Worm (Caenorhabditis elegans) whole organism, L3 larva: ENCODE measurements around the gene swsn-3.

Experiments
- R02D3.7 ChIP-seq: fragments of 150-350 bp; optimal IDR thresholded peaks from 2 replicates; lab custom pipeline; 2014; ENCODE audit warnings: missing biosample characterization, missing genetic modification characterization
- ZK546.5 ChIP-seq: sonication (generic microtip); optimal IDR thresholded peaks from 2 replicates; lab custom pipeline; 2017; ENCODE audit warnings: missing biosample characterization, missing genetic modification characterization
- aly-2 ChIP-seq: fragments of 150-350 bp; optimal IDR thresholded peaks from 2 replicates; lab custom pipeline; 2014; ENCODE audit warnings: missing biosample characterization, missing genetic modification characterization
- ama-1 ChIP-seq: fragments of 150-350 bp; optimal IDR thresholded peaks from 2 replicates; lab custom pipeline; 2018
- ceh-16 ChIP-seq: sonication (generic microtip); optimal IDR thresholded peaks from 2 replicates; lab custom pipeline; 2017; ENCODE audit warnings: missing biosample characterization, missing genetic modification characterization
- ceh-28 ChIP-seq: fragments of 150-350 bp; optimal IDR thresholded peaks from 2 replicates; lab custom pipeline; 2014; ENCODE audit warnings: missing biosample characterization, missing genetic modification reagents, missing genetic modification characterization
- ceh-82 ChIP-seq: fragments of 150-350 bp; optimal IDR thresholded peaks from 2 replicates; lab custom pipeline; 2014; ENCODE audit warnings: missing biosample characterization, missing genetic modification characterization
- ceh-9 ChIP-seq: sonication (generic microtip); optimal IDR thresholded peaks from 2 replicates; lab custom pipeline; 2018; ENCODE audit warnings: missing biosample characterization, missing genetic modification characterization
- daf-12 ChIP-seq: fragments of 150-350 bp; optimal IDR thresholded peaks from 2 replicates; lab custom pipeline; 2014; ENCODE audit warnings: missing biosample characterization, missing genetic modification reagents, missing genetic modification characterization
- egl-27 ChIP-seq: sonication (generic microtip); optimal IDR thresholded peaks from 4 replicates; lab custom pipeline; 2017; ENCODE audit warnings: missing biosample characterization, missing genetic modification reagents, missing genetic modification characterization
- egl-5 ChIP-seq: fragments of 150-350 bp; optimal IDR thresholded peaks from 2 replicates; lab custom pipeline; 2017; ENCODE audit warnings: missing biosample characterization, missing genetic modification reagents, missing genetic modification characterization, inconsistent platforms
- elt-1 ChIP-seq: fragments of 150-350 bp; optimal IDR thresholded peaks from 2 replicates; lab custom pipeline; 2014; ENCODE audit warnings: missing biosample characterization, missing genetic modification characterization
- elt-2 ChIP-seq: sonication (generic microtip); optimal IDR thresholded peaks from 2 replicates; lab custom pipeline; 2016; ENCODE audit warnings: missing genetic modification reagents, mild to moderate bottlenecking, missing genetic modification characterization, missing compliant biosample characterization
- elt-3 ChIP-seq, 3 experiments: fragments of 150-350 bp in 1 of 3; sonication (generic microtip) in 2 of 3; optimal IDR thresholded peaks; 2 replicates in 2 of 3; 4 replicates in 1 of 3; lab custom pipeline; 2014 to 2017; ENCODE audit warnings: missing biosample characterization in 3 of 3, missing genetic modification characterization in 3 of 3
- eor-1 ChIP-seq, 2 experiments: fragments of 150-350 bp; optimal IDR thresholded peaks; 2 replicates each; lab custom pipeline; 2014 to 2018; ENCODE audit warnings: missing biosample characterization in 2 of 2, missing genetic modification characterization in 2 of 2
- fkh-10 ChIP-seq: sonication (generic microtip); optimal IDR thresholded peaks from 2 replicates; lab custom pipeline; 2017; ENCODE audit warnings: missing biosample characterization, missing genetic modification reagents, missing genetic modification characterization
- fkh-2 ChIP-seq: fragments of 150-350 bp; optimal IDR thresholded peaks from 2 replicates; lab custom pipeline; 2014; ENCODE audit warnings: missing biosample characterization, missing genetic modification reagents, missing genetic modification characterization
- fos-1 ChIP-seq: fragments of 150-350 bp; optimal IDR thresholded peaks from 2 replicates; lab custom pipeline; 2014; ENCODE audit warnings: missing biosample characterization, missing genetic modification characterization
- hmg-11 ChIP-seq: sonication (generic microtip); optimal IDR thresholded peaks from 2 replicates; lab custom pipeline; 2016; ENCODE audit warnings: missing genetic modification characterization, missing compliant biosample characterization
- jun-1 ChIP-seq: fragments of 150-350 bp; optimal IDR thresholded peaks from 2 replicates; lab custom pipeline; 2014; ENCODE audit warnings: missing biosample characterization, missing genetic modification reagents, missing genetic modification characterization
- lin-15B ChIP-seq: fragments of 150-350 bp; optimal IDR thresholded peaks from 2 replicates; lab custom pipeline; 2014; ENCODE audit warnings: missing biosample characterization, missing genetic modification characterization
- lin-39 ChIP-seq: fragments of 150-350 bp; optimal IDR thresholded peaks from 2 replicates; lab custom pipeline; 2018; ENCODE audit warnings: missing biosample characterization, missing genetic modification reagents, missing genetic modification characterization
- lsy-12 ChIP-seq: sonication (generic microtip); optimal IDR thresholded peaks from 2 replicates; lab custom pipeline; 2016; ENCODE audit warnings: mild to moderate bottlenecking, missing genetic modification characterization, missing compliant biosample characterization
- mdl-1 ChIP-seq: fragments of 150-350 bp; optimal IDR thresholded peaks from 2 replicates; lab custom pipeline; 2014; ENCODE audit warnings: missing biosample characterization, missing genetic modification characterization
- mml-1 ChIP-seq: fragments of 150-350 bp; sonication (generic microtip); optimal IDR thresholded peaks from 3 replicates; lab custom pipeline; 2014; ENCODE audit warnings: missing biosample characterization, missing genetic modification characterization
- nfya-1 ChIP-seq: sonication (generic microtip); optimal IDR thresholded peaks from 2 replicates; lab custom pipeline; 2017; ENCODE audit warnings: missing genetic modification characterization, mild to moderate bottlenecking, missing compliant biosample characterization, antibody characterized with exemption, moderate library complexity; ENCODE audit not compliant: insufficient read depth
- nhr-11 ChIP-seq: fragments of 150-350 bp; optimal IDR thresholded peaks from 2 replicates; lab custom pipeline; 2014; ENCODE audit warnings: missing biosample characterization, missing genetic modification characterization
- nhr-12 ChIP-seq: fragments of 150-350 bp; optimal IDR thresholded peaks from 2 replicates; lab custom pipeline; 2014; ENCODE audit warnings: missing biosample characterization, missing genetic modification characterization
- nhr-23 ChIP-seq: fragments of 150-350 bp; optimal IDR thresholded peaks from 2 replicates; lab custom pipeline; 2014; ENCODE audit warnings: missing biosample characterization, missing genetic modification reagents, missing genetic modification characterization
- nhr-237 ChIP-seq: fragments of 150-350 bp; optimal IDR thresholded peaks from 2 replicates; lab custom pipeline; 2014; ENCODE audit warnings: missing biosample characterization, missing genetic modification characterization
- nhr-25 ChIP-seq: sonication (generic microtip); optimal IDR thresholded peaks from 2 replicates; lab custom pipeline; 2017; ENCODE audit warnings: missing biosample characterization, missing genetic modification characterization
- nhr-28 ChIP-seq: fragments of 150-350 bp; optimal IDR thresholded peaks from 2 replicates; lab custom pipeline; 2014; ENCODE audit warnings: missing biosample characterization, missing genetic modification characterization
- nhr-43 ChIP-seq: sonication (generic microtip); optimal IDR thresholded peaks from 2 replicates; lab custom pipeline; 2016; ENCODE audit warnings: mild to moderate bottlenecking, missing genetic modification characterization, missing compliant biosample characterization; ENCODE audit not compliant: poor library complexity, severe bottlenecking
- nhr-67 ChIP-seq: fragments of 150-350 bp; optimal IDR thresholded peaks from 2 replicates; lab custom pipeline; 2014; ENCODE audit warnings: missing biosample characterization, missing genetic modification characterization
- nhr-76 ChIP-seq: fragments of 150-350 bp; sonication (generic microtip); optimal IDR thresholded peaks from 5 replicates; lab custom pipeline; 2014; ENCODE audit warnings: missing biosample characterization, missing genetic modification characterization
- nhr-77 ChIP-seq: fragments of 150-350 bp; optimal IDR thresholded peaks from 2 replicates; lab custom pipeline; 2014; ENCODE audit warnings: missing biosample characterization, missing genetic modification characterization
- pha-4 ChIP-seq: fragments of 150-350 bp; optimal IDR thresholded peaks from 2 replicates; lab custom pipeline; 2014; ENCODE audit warnings: missing biosample characterization, missing genetic modification reagents, missing genetic modification characterization
- pqm-1 ChIP-seq: fragments of 150-350 bp; optimal IDR thresholded peaks from 2 replicates; lab custom pipeline; 2017; ENCODE audit warnings: missing biosample characterization, missing genetic modification characterization, inconsistent platforms
- sea-2 ChIP-seq: fragments of 150-350 bp; sonication (generic microtip); optimal IDR thresholded peaks from 4 replicates; lab custom pipeline; 2014; ENCODE audit warnings: missing biosample characterization, missing genetic modification reagents, missing genetic modification characterization
- skn-1 ChIP-seq: fragments of 150-350 bp; optimal IDR thresholded peaks from 2 replicates; lab custom pipeline; 2014; ENCODE audit warnings: missing biosample characterization, missing genetic modification characterization
- snpc-4 ChIP-seq: fragments of 150-350 bp; optimal IDR thresholded peaks from 2 replicates; lab custom pipeline; 2014; ENCODE audit warnings: missing biosample characterization, missing genetic modification characterization
- tbx-2 ChIP-seq: sonication (generic microtip); optimal IDR thresholded peaks from 2 replicates; lab custom pipeline; 2016; ENCODE audit warnings: mild to moderate bottlenecking, missing genetic modification characterization, missing compliant biosample characterization
- unc-39 ChIP-seq: sonication (generic microtip); optimal IDR thresholded peaks from 4 replicates; lab custom pipeline; 2017; ENCODE audit warnings: missing biosample characterization, missing genetic modification characterization
- unc-62 ChIP-seq: fragments of 150-350 bp; sonication (generic microtip); optimal IDR thresholded peaks from 4 replicates; lab custom pipeline; 2014; ENCODE audit warnings: missing biosample characterization, missing genetic modification reagents, missing genetic modification characterization
- zag-1 ChIP-seq: fragments of 150-350 bp; optimal IDR thresholded peaks from 2 replicates; lab custom pipeline; 2014; ENCODE audit warnings: missing biosample characterization, missing genetic modification characterization
- ztf-11 ChIP-seq: fragments of 150-350 bp; optimal IDR thresholded peaks from 2 replicates; lab custom pipeline; 2014; ENCODE audit warnings: missing biosample characterization, missing genetic modification characterization
- ztf-4 ChIP-seq: fragments of 150-350 bp; optimal IDR thresholded peaks from 2 replicates; lab custom pipeline; 2014; ENCODE audit warnings: missing biosample characterization, missing genetic modification characterization

Gene swsn-3

DNA sequence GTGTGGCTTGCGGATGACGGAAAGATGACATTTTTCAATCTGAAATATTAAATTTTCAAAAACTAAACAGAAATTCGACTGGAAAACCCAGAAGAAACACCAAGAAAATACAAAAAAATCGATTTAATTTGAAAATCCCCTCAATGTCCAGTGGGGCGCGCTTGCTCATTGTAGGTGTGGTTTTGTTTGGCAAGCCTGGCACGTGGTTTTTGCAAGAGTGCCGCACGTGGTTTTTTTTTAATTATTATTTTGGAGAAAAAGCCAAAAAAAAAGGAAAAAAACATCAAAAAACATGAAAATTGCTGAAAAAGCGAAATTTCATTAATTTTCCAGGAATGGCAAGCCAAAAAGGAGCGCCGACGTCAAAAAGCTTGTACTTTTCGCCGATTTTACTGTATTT lies at the start of gene swsn-3:
Gene swsn-3, minus strand, starts transcription at position 45 of the 400 bp plus-strand sequence.
- TF ChIP-seq R02D3.7 (tag; lab: Kevin White, UChicago) (peak; percentile 79), nfya-1 (tag; lab: Kevin White, UChicago) (peak; percentile 91), ceh-28 (tag; lab: Kevin White, UChicago) (peak; percentile 88), ztf-11 (tag; lab: Kevin White, UChicago) (no peak), eor-1 (tag; optimal IDR thresholded peaks at IDR 0.05; lab: Kevin White, UChicago) (no peak), ceh-9 (tag; lab: Kevin White, UChicago) (no peak), nhr-67 (tag; lab: Kevin White, UChicago) (peak; percentile 69), elt-3 (tag; optimal IDR thresholded peaks at IDR 0.05; lab: Kevin White, UChicago) (no peak), unc-39 (no peak), nhr-28 (tag; lab: Kevin White, UChicago) (no peak), nhr-77 (tag; lab: Kevin White, UChicago) (no peak), pqm-1 (tag; lab: Kevin White, UChicago) (peak; percentile 8), jun-1 (tag; lab: Kevin White, UChicago) (peak; percentile 67), egl-5 (tag; lab: Kevin White, UChicago) (peak; percentile 81), hmg-11 (tag; lab: Kevin White, UChicago) (peak; percentile 94), fkh-2 (tag; lab: Kevin White, UChicago) (no peak), ceh-82 (tag; lab: Kevin White, UChicago) (peak; percentile 79), elt-1 (tag; lab: Kevin White, UChicago) (peak; percentile 1), ztf-4 (no peak), lin-39 (peak; percentile 68), nhr-25 (tag; lab: Kevin White, UChicago) (peak; percentile 75), tbx-2 (tag; lab: Kevin White, UChicago) (peak; percentile 60), nhr-11 (no peak), ama-1 (no peak), nhr-237 (tag; lab: Kevin White, UChicago) (no peak), ZK546.5 (tag; lab: Kevin White, UChicago) (no peak), pha-4 (peak; percentile 94), sea-2 (no peak), nhr-23 (tag; lab: Kevin White, UChicago) (peak; percentile 91), ceh-16 (tag; lab: Kevin White, UChicago) (no peak), fos-1 (tag; lab: Kevin White, UChicago) (no peak), nhr-43 (peak; percentile 82), aly-2 (no peak), zag-1 (tag; lab: Kevin White, UChicago) (peak; percentile 4), fkh-10 (peak; percentile 43), egl-27 (tag; lab: Kevin White, UChicago) (peak; percentile 11), elt-2 (peak; percentile 56), skn-1 (tag; lab: Kevin White, UChicago) (peak; percentile 64), mdl-1 (peak; percentile 41), lsy-12 (tag; lab: Kevin White, UChicago) (peak; percentile 74), unc-62 (GFP tag; lab: Kevin White, UChicago) (no peak), daf-12 (tag; lab: Kevin White, UChicago) (no peak), nhr-76 (tag; lab: Kevin White, UChicago) (peak; percentile 5), lin-15B (peak; percentile 96), mml-1 (tag; lab: Kevin White, UChicago) (no peak), nhr-12 (no peak), snpc-4 (tag; lab: Kevin White, UChicago) (peak; percentile 79)
- TF ChIP-seq, all 47 proteins: peak for 26
